Fruit fly (Drosophila melanogaster): Measurements from ENCODE around the gene CG5177.
A peak's percentile ranks its signal among the peaks of the same experiment; 100 is the strongest.

CG5177 gene

dm6 chr2L:7436492-7437324, 31.7 kb downstream of the CG5177 start (continued):
- TF ChIP-seq Trl (optimal IDR thresholded peaks at IDR 0.05) = no peak
- peak; percentile 78 for TF ChIP-seq Trl (GFP tag; optimal IDR thresholded peaks at IDR 0.05)
- peak; percentile 72; the same call in 2 of the 3 replicates for TF ChIP-seq ase (GFP tag; IDR thresholded peaks at IDR 0.05)
- TF ChIP-seq CG8478 (optimal IDR thresholded peaks at IDR 0.05) = no peak
- TF ChIP-seq disco-r (GFP tag; optimal IDR thresholded peaks at IDR 0.05) = peak; percentile 31
- no peak for TF ChIP-seq br (optimal IDR thresholded peaks at IDR 0.05)
- peak; percentile 27 for TF ChIP-seq jumu (GFP tag; optimal IDR thresholded peaks at IDR 0.05)
- TF ChIP-seq NC2β (GFP tag; optimal IDR thresholded peaks at IDR 0.05) = peak; percentile 21
- no peak for TF ChIP-seq dmrt11E (tag; optimal IDR thresholded peaks at IDR 0.05)
- TF ChIP-seq CG14710 (tag; optimal IDR thresholded peaks at IDR 0.05) = peak; percentile 19
- TF ChIP-seq ci (GFP tag; IDR thresholded peaks at IDR 0.05) = peak; percentile 92
- TF ChIP-seq Ravus (GFP tag; IDR thresholded peaks at IDR 0.05) = no peak
- peak; percentile 52 for TF ChIP-seq CG4282 (GFP tag; optimal IDR thresholded peaks at IDR 0.05)
- peak; percentile 76 for TF ChIP-seq gsb (GFP tag; IDR thresholded peaks at IDR 0.05)
- TF ChIP-seq z (GFP tag; IDR thresholded peaks at IDR 0.05) = no peak
- TF ChIP-seq CG11723 (GFP tag; optimal IDR thresholded peaks at IDR 0.05) = peak; percentile 39
- TF ChIP-seq Gug (GFP tag; IDR thresholded peaks at IDR 0.05) = no peak
- TF ChIP-seq Bteb2 (GFP tag; optimal IDR thresholded peaks at IDR 0.05) = peak; percentile 38
- peak; percentile 86 for TF ChIP-seq B-H2 (GFP tag; optimal IDR thresholded peaks at IDR 0.05)
- TF ChIP-seq sens-2 (GFP tag; IDR thresholded peaks at IDR 0.05) = 0 out of 2 replicates have a peak, but pooled peaks have one; percentile 37
- TF ChIP-seq odd (GFP tag; optimal IDR thresholded peaks at IDR 0.05) = peak; percentile 41
- peak; percentile 55 for TF ChIP-seq sqz (GFP tag; optimal IDR thresholded peaks at IDR 0.05)
- TF ChIP-seq CG4360 (GFP tag; IDR thresholded peaks at IDR 0.05) = peak; percentile 40
- TF ChIP-seq Six4 (GFP tag; optimal IDR thresholded peaks at IDR 0.05) = peak; percentile 45
- peak; percentile 87 for TF ChIP-seq ATbp (GFP tag; optimal IDR thresholded peaks at IDR 0.05)
- peak; percentile 42; the same call in 2 of the 3 replicates for TF ChIP-seq CG17361 (GFP tag; IDR thresholded peaks at IDR 0.05)
- peak; percentile 72 for TF ChIP-seq slou (GFP tag; optimal IDR thresholded peaks at IDR 0.05)
- TF ChIP-seq CG10274 (GFP tag; optimal IDR thresholded peaks at IDR 0.05) = no peak
- TF ChIP-seq CG15696 (tag; optimal IDR thresholded peaks at IDR 0.05) = peak; percentile 2
- no peak for TF ChIP-seq Hmx (GFP tag; optimal IDR thresholded peaks at IDR 0.05)
- peak; percentile 50 for TF ChIP-seq ash1 (GFP tag; optimal IDR thresholded peaks at IDR 0.05)
- TF ChIP-seq CkIIα-i1 (GFP tag; IDR thresholded peaks at IDR 0.05) = peak; percentile 55; the same call in 1 of the 2 replicates
- peak; percentile 57 for TF ChIP-seq CG10147 (GFP tag; optimal IDR thresholded peaks at IDR 0.05)
- TF ChIP-seq stc (GFP tag; IDR thresholded peaks at IDR 0.05) = peak; percentile 42; the same call in 1 of the 2 replicates
- peak; percentile 71 for TF ChIP-seq CG12744 (GFP tag; optimal IDR thresholded peaks at IDR 0.05)
- TF ChIP-seq inv (GFP tag; IDR thresholded peaks at IDR 0.05; ENCODE audit: partially characterized antibody) = no peak
- peak; percentile 61 for TF ChIP-seq CG13424 (tag; optimal IDR thresholded peaks at IDR 0.05)
- no peak; the same call in 2 of the 3 replicates for TF ChIP-seq CG6175 (GFP tag; IDR thresholded peaks at IDR 0.05)
- peak; percentile 16 for TF ChIP-seq run (tag; optimal IDR thresholded peaks at IDR 0.05)
- peak; percentile 57 for TF ChIP-seq psq (GFP tag; optimal IDR thresholded peaks at IDR 0.05)
- TF ChIP-seq Eip74EF (GFP tag; optimal IDR thresholded peaks at IDR 0.05) = peak in 1 of 2 experiments; percentile 17
- TF ChIP-seq sug (tag; optimal IDR thresholded peaks at IDR 0.05) = peak; percentile 99
- peak; percentile 79 for TF ChIP-seq CG18599 (GFP tag; optimal IDR thresholded peaks at IDR 0.05)
- TF ChIP-seq grn (GFP tag; optimal IDR thresholded peaks at IDR 0.05) = peak; percentile 98
- TF ChIP-seq CG2889 (GFP tag; IDR thresholded peaks at IDR 0.05) = peak; percentile 47; the same call in 1 of the 3 replicates
- peak; percentile 91; the same call in 1 of the 2 replicates for TF ChIP-seq CG14014 (GFP tag; IDR thresholded peaks at IDR 0.05)
- peak; percentile 77 for TF ChIP-seq CG3407 (GFP tag; optimal IDR thresholded peaks at IDR 0.05)
- peak; percentile 59 for TF ChIP-seq tx (GFP tag; optimal IDR thresholded peaks at IDR 0.05)
- peak; percentile 63 for TF ChIP-seq Atf-2 (GFP tag; optimal IDR thresholded peaks at IDR 0.05)
- TF ChIP-seq CHES-1-like (GFP tag; optimal IDR thresholded peaks at IDR 0.05) = peak; percentile 82

Data from whole organism, embryonic.